Worm (Caenorhabditis elegans) whole organism, L4/young adult: ENCODE results near the gene srab-1.

Experiments
- dao-5 ChIP-seq: sonication (generic microtip); optimal IDR thresholded peaks from 2 replicates; lab custom pipeline; 2016; ENCODE audit warnings: missing genotype, missing genetic modification characterization, moderate library complexity, missing compliant biosample characterization
- him-1 ChIP-seq: sonication (generic microtip); optimal IDR thresholded peaks from 2 replicates; lab custom pipeline; 2016; ENCODE audit warnings: missing genotype, missing genetic modification reagents, missing genetic modification characterization, missing compliant biosample characterization

- TF ChIP-seq him-1 (tag; lab: Kevin White, UChicago) = no peak
- no peak for TF ChIP-seq dao-5 (tag; lab: Kevin White, UChicago)
These were observed 21.0 kb downstream of the srab-1 start, which contains the start of gene Y58A7A.3 for ce11 chrV:5080853-5081338.
